Worm (Caenorhabditis elegans): ENCODE measurements around the gene M03D4.4.

ce11 chrIV:6094315-6094606 is 32.8 kb downstream of the M03D4.4 start:
- TF ChIP-seq snpc-1.2 (GFP tag; IDR thresholded peaks at IDR 0.05) (no peak), F10B5.3 (tag; optimal IDR thresholded peaks at IDR 0.05) (no peak), nhr-111 (GFP tag; optimal IDR thresholded peaks at IDR 0.05) (no peak), lin-15B (tag; optimal IDR thresholded peaks at IDR 0.05) (no peak), daf-12 (tag; optimal IDR thresholded peaks at IDR 0.05) (no peak), fos-1 (tag; optimal IDR thresholded peaks at IDR 0.05) (no peak), skn-1 (tag; optimal IDR thresholded peaks at IDR 0.05) (no peak), nhr-6 (tag; optimal IDR thresholded peaks at IDR 0.05) (no peak), mxl-3 (GFP tag; optimal IDR thresholded peaks at IDR 0.05) (no peak), dmd-6 (GFP tag; IDR thresholded peaks at IDR 0.05) (no peak), fkh-10 (GFP tag; optimal IDR thresholded peaks at IDR 0.05) (no peak), snpc-4 (tag; optimal IDR thresholded peaks at IDR 0.05) (no peak), ama-1 (optimal IDR thresholded peaks at IDR 0.05) (no peak), cey-2 (tag; optimal IDR thresholded peaks at IDR 0.05; ENCODE audit: borderline replicate concordance, insufficient read depth) (no peak)

All from whole organism, L4 larva.